Fruit fly (Drosophila melanogaster) whole organism, wandering third instar larva: ENCODE data around the gene ato.
A peak's percentile ranks its signal among the peaks of the same experiment; 100 is the strongest.

Experiments
- Abd-B ChIP-seq: fragments of >200 bp; optimal IDR thresholded peaks from 2 replicates; lab custom pipeline; 2017; ENCODE audit warnings: missing biosample characterization, missing genetic modification characterization
- CG32264 ChIP-seq: fragments of 200-800 bp; sonication (Bioruptor generic); optimal IDR thresholded peaks from 2 replicates; lab custom pipeline; 2016; ENCODE audit warnings: missing biosample characterization, missing genetic modification characterization
- CG9705 ChIP-seq: fragments of 200-800 bp; sonication (Bioruptor generic); optimal IDR thresholded peaks from 2 replicates; lab custom pipeline; 2018; ENCODE audit warnings: missing biosample characterization, mild to moderate bottlenecking, missing genetic modification characterization
- CrebA ChIP-seq: fragments of 200-800 bp; sonication (Bioruptor generic); optimal IDR thresholded peaks from 2 replicates; lab custom pipeline; 2016; ENCODE audit warnings: missing biosample characterization, mild to moderate bottlenecking, missing genetic modification characterization, borderline replicate concordance
- Dfd ChIP-seq: fragments of >200 bp; optimal IDR thresholded peaks from 2 replicates; lab custom pipeline; 2017; ENCODE audit warnings: missing biosample characterization, missing genetic modification characterization
- Dif ChIP-seq: fragments of 200-275, 200-300 bp; sonication (Bioruptor generic); optimal IDR thresholded peaks from 2 replicates; lab custom pipeline; 2018; ENCODE audit warnings: missing biosample characterization, missing genetic modification characterization; ENCODE audit not compliant: partially characterized antibody
- GATAd ChIP-seq: sonication (Bioruptor generic); optimal IDR thresholded peaks from 2 replicates; lab custom pipeline; 2016; ENCODE audit warnings: missing biosample characterization, missing genetic modification characterization
- HLH106 ChIP-seq: fragments of 200-800 bp; optimal IDR thresholded peaks from 3 replicates; lab custom pipeline; 2019; ENCODE audit warnings: missing biosample characterization, mild to moderate bottlenecking, missing genetic modification characterization, moderate library complexity
- Hnf4 ChIP-seq: fragments of 200-800 bp; sonication (Bioruptor generic); optimal IDR thresholded peaks from 2 replicates; lab custom pipeline; 2016; ENCODE audit warnings: missing biosample characterization, mild to moderate bottlenecking, missing genetic modification characterization
- Hr78 ChIP-seq: fragments of >200 bp; optimal IDR thresholded peaks from 2 replicates; lab custom pipeline; 2017; ENCODE audit warnings: missing biosample characterization, missing genetic modification characterization
- Hr83 ChIP-seq: fragments of 200-300 bp; sonication (Bioruptor generic); optimal IDR thresholded peaks from 2 replicates; lab custom pipeline; 2016; ENCODE audit warnings: missing biosample characterization, mild to moderate bottlenecking, missing genetic modification characterization, moderate library complexity; ENCODE audit not compliant: poor library complexity, severe bottlenecking
- Jra ChIP-seq: sonication (Bioruptor generic); optimal IDR thresholded peaks from 2 replicates; lab custom pipeline; 2016; ENCODE audit warnings: missing biosample characterization, missing genetic modification characterization
- Myc ChIP-seq: fragments of >200 bp; optimal IDR thresholded peaks from 2 replicates; lab custom pipeline; 2017
- N ChIP-seq: fragments of >200 bp; optimal IDR thresholded peaks from 2 replicates; lab custom pipeline; 2018; ENCODE audit warnings: missing biosample characterization, missing external identifiers, missing genetic modification characterization
- OdsH ChIP-seq: fragments of 200-800 bp; sonication (Bioruptor generic); optimal IDR thresholded peaks from 2 replicates; lab custom pipeline; 2016; ENCODE audit warnings: missing biosample characterization, mild to moderate bottlenecking, missing genetic modification characterization
- Rel ChIP-seq, 2 experiments: fragments of 200-800 bp; sonication (Bioruptor generic) in 1 of 2; optimal IDR thresholded peaks; 2 replicates in 1 of 2; 3 replicates in 1 of 2; lab custom pipeline; 2016 to 2019; ENCODE audit warnings: mild to moderate bottlenecking in 2 of 2, missing biosample characterization in 2 of 2, missing genetic modification characterization in 2 of 2, moderate library complexity in 1 of 2
- Sp1 ChIP-seq: fragments of 200-800 bp; sonication (Bioruptor generic); optimal IDR thresholded peaks from 3 replicates; lab custom pipeline; 2019; ENCODE audit warnings: missing biosample characterization, mild to moderate bottlenecking, missing genetic modification characterization, moderate library complexity
- Vsx2 ChIP-seq: fragments of 200-300, 225-300 bp; sonication (Bioruptor generic); optimal IDR thresholded peaks from 2 replicates; lab custom pipeline; 2018; ENCODE audit warnings: missing biosample characterization, missing genetic modification characterization; ENCODE audit not compliant: partially characterized antibody
- br ChIP-seq: fragments of 200-800 bp; sonication (Bioruptor generic); optimal IDR thresholded peaks from 2 replicates; lab custom pipeline; 2016; ENCODE audit warnings: missing biosample characterization, missing genetic modification characterization
- dl ChIP-seq, 2 experiments: fragments of 175-275, 200-275 bp in 1 of 2; fragments of 200-275 bp in 1 of 2; sonication (Bioruptor generic); optimal IDR thresholded peaks; lab custom pipeline; 2018; ENCODE audit warnings: mild to moderate bottlenecking in 2 of 2, missing biosample characterization in 2 of 2, missing genetic modification characterization in 2 of 2, moderate library complexity in 2 of 2; ENCODE audit not compliant: partially characterized antibody in 2 of 2, insufficient read depth in 1 of 2
- dmrt93B ChIP-seq: fragments of 200-800 bp; sonication (Bioruptor generic); optimal IDR thresholded peaks from 2 replicates; lab custom pipeline; 2018; ENCODE audit warnings: missing biosample characterization, mild to moderate bottlenecking, missing genetic modification characterization
- dsf ChIP-seq: sonication (Bioruptor generic); optimal IDR thresholded peaks from 2 replicates; lab custom pipeline; 2016; ENCODE audit warnings: missing biosample characterization, missing genetic modification characterization, borderline replicate concordance
- ey ChIP-seq: fragments of 200-800 bp; sonication (Bioruptor generic); optimal IDR thresholded peaks from 2 replicates; lab custom pipeline; 2016; ENCODE audit warnings: missing biosample characterization, missing genetic modification characterization
- foxo ChIP-seq, 2 experiments: fragments of 200-800 bp; sonication (Bioruptor generic); optimal IDR thresholded peaks; 2 replicates in 1 of 2; 3 replicates in 1 of 2; lab custom pipeline; 2016 to 2017; ENCODE audit warnings: missing biosample characterization in 2 of 2, missing genetic modification characterization in 2 of 2
- fru ChIP-seq: fragments of 200-800 bp; sonication (Bioruptor generic); optimal IDR thresholded peaks from 3 replicates; lab custom pipeline; 2016; ENCODE audit warnings: missing biosample characterization, mild to moderate bottlenecking, missing genetic modification characterization
- h ChIP-seq: fragments of 200-800 bp; sonication (Bioruptor generic); optimal IDR thresholded peaks from 3 replicates; lab custom pipeline; 2016; ENCODE audit warnings: missing biosample characterization, mild to moderate bottlenecking, missing genetic modification characterization
- jim ChIP-seq: fragments of 175-275, 200-325 bp; sonication (Bioruptor generic); optimal IDR thresholded peaks from 2 replicates; lab custom pipeline; 2016; ENCODE audit warnings: missing biosample characterization, mild to moderate bottlenecking, missing genetic modification characterization
- lola ChIP-seq: fragments of >200 bp; optimal IDR thresholded peaks from 2 replicates; lab custom pipeline; 2017; ENCODE audit warnings: missing biosample characterization, missing genetic modification characterization
- rgr ChIP-seq: fragments of 200-800 bp; sonication (Bioruptor generic); optimal IDR thresholded peaks from 3 replicates; lab custom pipeline; 2016; ENCODE audit warnings: missing biosample characterization, mild to moderate bottlenecking, missing genetic modification characterization
- sage ChIP-seq: fragments of 200-800 bp; sonication (Bioruptor generic); optimal IDR thresholded peaks from 2 replicates; lab custom pipeline; 2016; ENCODE audit warnings: missing biosample characterization, mild to moderate bottlenecking, missing genetic modification characterization
- sv ChIP-seq: fragments of 200-800 bp; sonication (Bioruptor generic); optimal IDR thresholded peaks from 3 replicates; lab custom pipeline; 2016; ENCODE audit warnings: missing biosample characterization, missing genetic modification characterization
- usp ChIP-seq: fragments of >200 bp; optimal IDR thresholded peaks from 2 replicates; lab custom pipeline; 2017; ENCODE audit warnings: missing biosample characterization, missing genetic modification characterization
- woc ChIP-seq: sonication (Bioruptor generic); optimal IDR thresholded peaks from 2 replicates; lab custom pipeline; 2016; ENCODE audit warnings: missing biosample characterization, mild to moderate bottlenecking, missing genetic modification characterization

ato gene

dm6 chr3R:8277494-8278293 lies at the start of gene ato:
Gene ato, plus strand, starts transcription at chr3R:8278052.
- TF ChIP-seq jim (GFP tag; lab: Kevin White, UChicago) (no peak), Vsx2 (GFP tag; lab: Kevin White, UChicago) (peak; percentile 60)

- no peak for TF ChIP-seq CrebA (GFP tag; lab: Kevin White, UChicago)
- no peak for TF ChIP-seq Dfd (GFP tag; lab: Kevin White, UChicago)
- peak; percentile 51 for TF ChIP-seq Hr83
- no peak for TF ChIP-seq dl (GFP tag; optimal IDR thresholded peaks at IDR 0.05; lab: Kevin White, UChicago; ENCODE audit: insufficient read depth in 1 of 2, partially characterized antibody in 2 of 2)
- TF ChIP-seq Vsx2 (GFP tag; lab: Kevin White, UChicago), result no peak
- TF ChIP-seq HLH106 (tag; lab: Kevin White, UChicago), result peak; percentile 28
- TF ChIP-seq foxo (GFP tag; optimal IDR thresholded peaks at IDR 0.05; lab: Kevin White, UChicago), result peak in 1 of 2 experiments; percentile 34
- TF ChIP-seq h (GFP tag; lab: Kevin White, UChicago), result peak; percentile 45
- no peak for TF ChIP-seq N (GFP tag; lab: Kevin White, UChicago)
- TF ChIP-seq sv (GFP tag; lab: Kevin White, UChicago), result no peak
- TF ChIP-seq Myc (lab: Kevin White, UChicago), result peak; percentile 90
- TF ChIP-seq Jra (GFP tag; lab: Kevin White, UChicago), result peak; percentile 35
- no peak for TF ChIP-seq OdsH
- TF ChIP-seq jim (GFP tag; lab: Kevin White, UChicago), result no peak
- TF ChIP-seq br (GFP tag; lab: Kevin White, UChicago), result no peak
- no peak for TF ChIP-seq Hr78 (GFP tag; lab: Kevin White, UChicago)
- peak; percentile 15 for TF ChIP-seq CG9705 (GFP tag; lab: Kevin White, UChicago)
- TF ChIP-seq ey (GFP tag; lab: Kevin White, UChicago), result peak; percentile 14
- TF ChIP-seq usp (GFP tag; lab: Kevin White, UChicago), result no peak
- no peak for TF ChIP-seq Sp1 (GFP tag; lab: Kevin White, UChicago)
- TF ChIP-seq fru (GFP tag; lab: Kevin White, UChicago), result peak; percentile 28
- TF ChIP-seq CG32264, result no peak
- no peak for TF ChIP-seq Abd-B (GFP tag; lab: Kevin White, UChicago)
- no peak for TF ChIP-seq dmrt93B (GFP tag; lab: Kevin White, UChicago)
- no peak for TF ChIP-seq Rel (GFP tag; optimal IDR thresholded peaks at IDR 0.05; lab: Kevin White, UChicago)
- peak; percentile 49 for TF ChIP-seq Rel (tag; optimal IDR thresholded peaks at IDR 0.05; lab: Kevin White, UChicago)
- TF ChIP-seq rgr (GFP tag; lab: Kevin White, UChicago), result peak; percentile 18
- TF ChIP-seq Hnf4 (GFP tag; lab: Kevin White, UChicago), result peak; percentile 31
- TF ChIP-seq woc (GFP tag; lab: Kevin White, UChicago), result no peak
- TF ChIP-seq dsf (GFP tag; lab: Kevin White, UChicago), result no peak
- TF ChIP-seq lola (GFP tag; lab: Kevin White, UChicago), result no peak
- TF ChIP-seq sage, result peak; percentile 67
- no peak for TF ChIP-seq Dif (GFP tag; lab: Kevin White, UChicago)
- no peak for TF ChIP-seq GATAd
Measured at dm6 chr3R:8233370-8233773, 44.5 kb upstream of the ato start, which contains the start of gene PolI. Gene PolI, plus strand, starts transcription at chr3R:8233507.

dm6 chr3R:8233864-8234263 lies 44.0 kb upstream of the ato start:
- TF ChIP-seq Hnf4 (GFP tag; lab: Kevin White, UChicago), result peak; percentile 28
- TF ChIP-seq sage, result no peak
- TF ChIP-seq ey (GFP tag; lab: Kevin White, UChicago), result peak; percentile 36
- TF ChIP-seq br (GFP tag; lab: Kevin White, UChicago), result peak; percentile 18
- TF ChIP-seq rgr (GFP tag; lab: Kevin White, UChicago), result peak; percentile 41
- TF ChIP-seq woc (GFP tag; lab: Kevin White, UChicago), result no peak
- TF ChIP-seq foxo (GFP tag; optimal IDR thresholded peaks at IDR 0.05; lab: Kevin White, UChicago), result peak in 1 of 2 experiments; percentile 21
